Worm (Caenorhabditis elegans) whole organism, midembryonic: ENCODE results near the gene rfc-4.

Experiments used
- T22C8.4 ChIP-seq: fragments of 200-800 bp; sonication (Bioruptor generic); IDR thresholded peaks from 2 replicates; pipeline ENCODE4 v1.3.6; 2022; ENCODE audit warnings: missing genetic modification characterization, missing compliant biosample characterization
- cog-1 ChIP-seq: sonication (generic microtip); optimal IDR thresholded peaks from 2 replicates; lab custom pipeline; 2016; ENCODE audit warnings: missing genetic modification characterization, missing compliant biosample characterization
- flt-1 ChIP-seq: fragments of 200-800 bp; sonication (Bioruptor generic); IDR thresholded peaks from 2 replicates; pipeline ENCODE4 v1.3.6; 2022; ENCODE audit warnings: missing genetic modification characterization, missing compliant biosample characterization
- klf-2 ChIP-seq: fragments of 200-800 bp; sonication (Bioruptor generic); conservative IDR thresholded peaks from 2 replicates; pipeline ENCODE4 v1.3.6; 2022; ENCODE audit warnings: missing genetic modification reagents, missing genetic modification characterization, missing compliant biosample characterization
- med-1 ChIP-seq: sonication (generic microtip); optimal IDR thresholded peaks from 2 replicates; lab custom pipeline; 2017; ENCODE audit warnings: missing genetic modification characterization, mild to moderate bottlenecking, missing compliant biosample characterization, antibody characterized with exemption, missing genetic modification reagents; ENCODE audit not compliant: insufficient read depth
- ref-1 ChIP-seq: fragments of 200-800 bp; sonication (Bioruptor generic); conservative IDR thresholded peaks from 2 replicates; pipeline ENCODE4 v1.3.6; 2022; ENCODE audit warnings: missing genetic modification reagents, missing genetic modification characterization, missing compliant biosample characterization
- tab-1 ChIP-seq: fragments of 200-800 bp; sonication (Bioruptor generic); IDR thresholded peaks from 2 replicates; pipeline ENCODE4 v1.3.6; 2022; ENCODE audit warnings: missing genetic modification characterization, missing compliant biosample characterization
- ztf-23 ChIP-seq: fragments of 200-800 bp; sonication (Bioruptor generic); IDR thresholded peaks from 2 replicates; pipeline ENCODE4 v1.3.6; 2022; ENCODE audit warnings: missing genetic modification reagents, missing genetic modification characterization, missing compliant biosample characterization
- ztf-29 ChIP-seq: fragments of 200-800 bp; sonication (Bioruptor generic); IDR thresholded peaks from 2 replicates; pipeline ENCODE4 v1.3.6; 2022; ENCODE audit warnings: missing genetic modification reagents, missing genetic modification characterization, missing compliant biosample characterization

The rfc-4 gene

DNA sequence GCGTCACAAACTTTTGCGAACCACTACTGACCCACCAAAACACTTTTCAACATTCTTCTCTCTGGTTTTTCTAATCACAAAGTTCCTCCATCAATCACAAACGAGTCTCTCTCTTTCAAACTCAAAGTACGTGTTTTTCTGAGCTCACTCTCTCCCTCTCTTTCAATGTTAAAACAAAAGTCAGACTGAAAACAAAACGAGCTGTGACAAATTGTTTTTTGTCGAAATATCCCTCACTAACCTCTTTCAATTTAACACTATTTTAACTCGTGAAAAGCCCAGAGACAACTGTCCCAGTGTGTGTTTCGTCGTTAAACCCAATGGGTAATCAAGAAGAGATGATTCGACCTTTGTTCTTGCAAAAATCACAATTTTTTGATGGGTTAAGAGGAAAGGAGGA lies 16.0 kb downstream of the rfc-4 start:
- TF ChIP-seq cog-1 (tag; lab: Kevin White, UChicago) (no peak), ztf-29 (GFP tag; lab: Robert Waterston, UW) (no peak), ref-1 (GFP tag; lab: Robert Waterston, UW) (no peak), T22C8.4 (GFP tag; lab: Robert Waterston, UW) (no peak), flt-1 (GFP tag; lab: Robert Waterston, UW) (no peak), klf-2 (no peak), ztf-23 (no peak), med-1 (GFP tag; lab: Kevin White, UChicago) (no peak), tab-1 (GFP tag; lab: Robert Waterston, UW) (no peak)

DNA sequence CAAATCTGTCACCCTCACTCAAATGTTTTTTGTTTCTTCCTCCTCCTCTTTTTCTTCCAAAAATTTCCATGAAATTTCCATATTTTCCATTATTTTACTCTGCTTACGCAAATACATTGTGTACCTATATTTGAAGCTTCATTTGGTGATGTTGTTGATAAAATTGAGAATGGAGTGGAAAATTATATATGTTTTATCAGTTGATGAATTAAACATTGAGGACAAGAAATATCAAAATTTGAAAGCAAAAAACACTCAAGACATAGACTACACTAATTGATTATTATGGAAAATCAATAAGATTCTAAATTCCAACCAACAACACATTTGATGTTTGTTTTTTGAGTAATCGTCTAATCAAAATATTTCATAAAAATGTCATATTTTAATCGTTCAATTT lies 17.1 kb downstream of the rfc-4 start:
- TF ChIP-seq ztf-29 (GFP tag; lab: Robert Waterston, UW) = no peak

DNA sequence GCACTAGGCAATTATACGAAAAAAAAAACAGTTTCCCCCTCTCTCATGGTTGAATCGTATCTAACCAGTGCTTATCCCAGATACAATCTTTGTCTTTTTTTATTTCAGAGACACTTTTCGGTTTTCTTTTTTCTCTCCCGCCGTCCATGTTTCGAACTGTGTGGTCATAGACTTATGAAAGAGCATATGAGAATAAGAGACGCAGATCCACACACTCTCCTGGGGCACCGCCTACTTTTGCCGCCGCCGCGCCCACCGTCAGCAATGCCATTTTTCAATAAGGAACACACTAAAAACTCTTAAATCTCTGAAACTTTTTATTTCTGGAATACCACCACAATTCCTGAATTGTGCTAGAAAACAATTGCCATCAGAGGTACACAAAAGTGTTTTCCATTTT lies 17.8 kb downstream of the rfc-4 start, which contains the start of gene prk-1:
Gene prk-1 (plus strand): TSS at position 269 of the 400 bp plus-strand sequence.
- TF ChIP-seq T22C8.4 (GFP tag; lab: Robert Waterston, UW) (no peak), klf-2 (no peak), flt-1 (GFP tag; lab: Robert Waterston, UW) (no peak), ztf-29 (GFP tag; lab: Robert Waterston, UW) (no peak), ref-1 (GFP tag; lab: Robert Waterston, UW) (no peak), tab-1 (GFP tag; lab: Robert Waterston, UW) (no peak), med-1 (GFP tag; lab: Kevin White, UChicago) (no peak), cog-1 (tag; lab: Kevin White, UChicago) (no peak), ztf-23 (no peak)

DNA sequence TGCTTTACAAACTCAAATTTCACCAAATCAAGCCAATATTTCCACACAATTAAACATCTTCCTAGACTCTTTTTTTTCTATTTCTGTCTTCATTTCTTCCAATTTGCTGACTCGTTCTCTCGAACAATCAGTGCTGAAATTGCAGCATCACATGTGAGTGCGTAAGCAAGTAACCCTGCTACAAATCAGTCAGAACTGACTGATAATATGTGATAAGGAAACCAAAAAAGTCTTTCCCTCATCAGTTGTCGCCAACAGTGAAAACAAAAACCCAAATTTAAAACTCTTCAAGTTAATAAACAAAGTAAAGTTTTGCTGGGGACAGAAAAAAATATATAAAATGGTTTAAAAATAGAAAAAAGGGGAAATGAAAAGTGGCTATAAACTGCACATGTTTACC lies 19.4 kb downstream of the rfc-4 start:
- TF ChIP-seq ref-1 (GFP tag; lab: Robert Waterston, UW) = no peak
- no peak for TF ChIP-seq ztf-29 (GFP tag; lab: Robert Waterston, UW)
- no peak for TF ChIP-seq tab-1 (GFP tag; lab: Robert Waterston, UW)
- no peak for TF ChIP-seq ztf-23
- no peak for TF ChIP-seq flt-1 (GFP tag; lab: Robert Waterston, UW)
- TF ChIP-seq cog-1 (tag; lab: Kevin White, UChicago) = no peak
- no peak for TF ChIP-seq med-1 (GFP tag; lab: Kevin White, UChicago)
- no peak for TF ChIP-seq klf-2
- no peak for TF ChIP-seq T22C8.4 (GFP tag; lab: Robert Waterston, UW)

DNA sequence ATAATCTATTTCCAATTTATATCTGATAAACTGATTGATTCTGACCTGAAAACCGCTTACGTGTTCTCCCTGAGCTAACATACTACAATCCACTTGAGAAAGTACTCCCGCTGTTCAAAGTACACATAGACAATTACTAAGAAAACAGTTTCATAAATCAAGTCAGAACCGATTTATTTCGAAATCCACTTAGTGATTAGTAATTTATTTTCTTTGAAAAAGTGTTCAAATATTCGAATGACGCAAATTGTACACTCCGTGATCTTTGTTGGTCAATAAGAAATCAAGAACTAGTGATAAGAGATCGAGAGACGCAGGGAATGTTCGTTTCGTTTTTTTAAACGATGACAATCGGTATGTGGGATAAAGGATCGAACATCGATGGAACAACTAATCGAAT lies 20.4 kb downstream of the rfc-4 start:
- TF ChIP-seq med-1 (GFP tag; lab: Kevin White, UChicago) = no peak
- TF ChIP-seq ztf-23 = no peak
- no peak for TF ChIP-seq ref-1 (GFP tag; lab: Robert Waterston, UW)
- TF ChIP-seq flt-1 (GFP tag; lab: Robert Waterston, UW) = no peak
- TF ChIP-seq ztf-29 (GFP tag; lab: Robert Waterston, UW) = no peak

DNA sequence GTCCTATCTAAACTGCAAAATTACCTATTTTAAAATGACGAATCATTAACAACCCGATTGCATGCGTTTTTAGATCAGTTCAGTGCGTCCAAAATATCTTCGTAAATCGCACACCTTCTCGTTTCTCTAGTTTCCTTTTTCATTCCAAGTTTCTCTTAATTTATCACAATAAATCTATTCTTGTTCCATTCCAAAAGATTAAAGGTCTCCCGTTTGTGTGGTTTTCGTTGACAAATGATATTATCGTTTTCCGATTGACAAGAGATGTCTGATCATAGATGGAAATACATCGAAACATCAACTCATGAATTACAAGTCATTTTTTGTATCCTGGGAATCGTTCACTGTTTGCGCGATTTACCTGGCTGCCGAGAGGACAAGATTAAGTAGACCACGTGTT lies 21.1 kb downstream of the rfc-4 start:
- TF ChIP-seq tab-1 (GFP tag; lab: Robert Waterston, UW) = no peak
- TF ChIP-seq T22C8.4 (GFP tag; lab: Robert Waterston, UW) = no peak

DNA sequence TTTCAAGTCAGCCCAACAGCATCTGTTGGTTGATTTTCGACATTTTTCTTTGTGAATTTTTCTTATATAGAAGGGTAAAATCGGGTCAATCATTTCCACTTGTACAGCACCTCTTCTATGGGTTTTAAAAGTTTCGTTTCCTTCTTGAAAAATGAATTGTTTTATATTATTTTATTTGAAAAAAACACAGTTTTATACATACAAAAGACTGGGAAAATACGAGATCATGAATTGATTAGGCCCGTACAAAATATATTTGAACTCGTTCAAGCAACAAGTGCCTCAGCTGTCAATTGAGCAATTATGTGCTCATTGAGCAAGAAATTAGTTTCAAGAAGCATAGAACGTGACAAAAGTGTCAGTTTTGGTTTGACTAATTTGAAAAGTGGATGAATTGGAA lies 30.1 kb downstream of the rfc-4 start:
- no peak for TF ChIP-seq tab-1 (GFP tag; lab: Robert Waterston, UW)
- no peak for TF ChIP-seq ref-1 (GFP tag; lab: Robert Waterston, UW)
- TF ChIP-seq ztf-23 = no peak
- TF ChIP-seq T22C8.4 (GFP tag; lab: Robert Waterston, UW) = no peak
- TF ChIP-seq med-1 (GFP tag; lab: Kevin White, UChicago) = no peak
- TF ChIP-seq cog-1 (tag; lab: Kevin White, UChicago) = no peak
- TF ChIP-seq flt-1 (GFP tag; lab: Robert Waterston, UW) = no peak
- no peak for TF ChIP-seq ztf-29 (GFP tag; lab: Robert Waterston, UW)
- TF ChIP-seq klf-2 = no peak

DNA sequence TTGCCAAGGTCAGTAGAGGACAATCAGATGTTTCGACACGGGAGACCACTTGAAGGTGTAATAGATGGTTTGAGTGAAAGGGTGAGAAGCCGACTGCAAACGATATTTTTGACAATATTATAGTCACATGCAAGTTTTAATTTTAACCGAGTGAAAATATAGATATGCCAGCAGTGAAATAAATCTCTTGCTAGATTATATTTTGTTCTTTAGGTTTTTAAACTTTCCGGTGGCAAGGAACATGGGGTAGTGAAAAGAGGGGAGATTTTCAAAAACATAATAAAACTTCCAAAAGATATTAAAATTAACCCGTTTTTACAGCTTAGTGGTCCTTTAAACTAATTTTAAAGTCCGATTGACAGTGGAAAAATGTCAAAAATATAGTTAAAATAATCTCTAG lies 33.3 kb downstream of the rfc-4 start, which contains the start of gene C06E8.5:
Gene C06E8.5 (minus strand): TSS at position 101 of the 400 bp plus-strand sequence.
- no peak for TF ChIP-seq med-1 (GFP tag; lab: Kevin White, UChicago)
- no peak for TF ChIP-seq ztf-23
- TF ChIP-seq klf-2 = no peak
- TF ChIP-seq T22C8.4 (GFP tag; lab: Robert Waterston, UW) = no peak
- TF ChIP-seq cog-1 (tag; lab: Kevin White, UChicago) = no peak
- TF ChIP-seq flt-1 (GFP tag; lab: Robert Waterston, UW) = no peak
- TF ChIP-seq tab-1 (GFP tag; lab: Robert Waterston, UW) = no peak
- TF ChIP-seq ref-1 (GFP tag; lab: Robert Waterston, UW) = no peak
- no peak for TF ChIP-seq ztf-29 (GFP tag; lab: Robert Waterston, UW)

DNA sequence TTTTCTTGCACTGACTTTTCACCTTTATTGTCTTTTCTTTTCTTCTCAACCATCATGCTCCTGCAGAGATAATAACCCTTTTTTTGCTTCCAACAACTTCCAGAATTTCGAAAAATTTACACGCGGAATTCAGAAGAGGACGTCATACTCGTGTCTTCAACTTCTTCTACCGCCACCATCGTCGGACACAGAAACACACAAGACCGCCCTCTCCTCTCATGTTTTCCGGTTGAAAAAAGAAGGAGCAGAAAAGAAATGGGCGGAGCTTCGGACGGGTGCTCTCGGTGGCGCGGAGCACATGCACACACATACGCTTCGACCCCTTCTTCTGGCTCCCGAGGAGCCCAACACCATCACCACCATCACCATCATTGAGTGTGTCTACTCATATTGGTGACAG lies 36.8 kb downstream of the rfc-4 start, which contains the start of gene lgc-38:
Gene lgc-38 (plus strand): TSS at position 301 of the 400 bp plus-strand sequence.
- no peak for TF ChIP-seq cog-1 (tag; lab: Kevin White, UChicago)
- no peak for TF ChIP-seq T22C8.4 (GFP tag; lab: Robert Waterston, UW)
- TF ChIP-seq med-1 (GFP tag; lab: Kevin White, UChicago) = no peak
- no peak for TF ChIP-seq ztf-29 (GFP tag; lab: Robert Waterston, UW)
- no peak for TF ChIP-seq tab-1 (GFP tag; lab: Robert Waterston, UW)
- no peak for TF ChIP-seq ztf-23
- no peak for TF ChIP-seq klf-2
- no peak for TF ChIP-seq ref-1 (GFP tag; lab: Robert Waterston, UW)
- no peak for TF ChIP-seq flt-1 (GFP tag; lab: Robert Waterston, UW)

DNA sequence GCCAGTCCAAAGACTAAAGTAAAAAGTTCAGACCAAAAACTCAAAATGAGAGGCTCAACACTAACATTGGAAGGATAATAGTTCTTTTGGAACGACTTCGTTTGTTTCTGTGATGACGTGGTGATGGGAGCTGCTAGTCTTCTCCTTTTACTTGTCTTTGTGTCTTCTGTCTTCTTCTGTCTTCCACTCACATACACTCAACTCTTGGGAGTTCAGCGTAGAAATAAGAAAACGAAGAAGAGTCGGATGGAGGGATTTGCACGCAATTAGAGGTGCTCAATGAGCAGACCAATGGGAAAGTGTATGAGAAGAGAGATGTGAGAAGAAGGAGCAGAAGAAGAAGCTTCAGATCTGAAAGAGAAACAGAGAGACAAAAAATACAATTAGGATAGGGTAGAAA lies 40.0 kb downstream of the rfc-4 start:
- TF ChIP-seq tab-1 (GFP tag; lab: Robert Waterston, UW) (no peak), T22C8.4 (GFP tag; lab: Robert Waterston, UW) (no peak), ztf-29 (GFP tag; lab: Robert Waterston, UW) (no peak), klf-2 (no peak), cog-1 (tag; lab: Kevin White, UChicago) (no peak), ztf-23 (no peak), med-1 (GFP tag; lab: Kevin White, UChicago) (no peak), flt-1 (GFP tag; lab: Robert Waterston, UW) (no peak), ref-1 (GFP tag; lab: Robert Waterston, UW) (no peak)
